Worm (Caenorhabditis elegans) whole organism, L3 larva: ENCODE data around the gene ucr-2.3.

Experiments used
- nfya-1 ChIP-seq: sonication (generic microtip); optimal IDR thresholded peaks from 2 replicates; lab custom pipeline; 2017; ENCODE audit warnings: missing genetic modification characterization, mild to moderate bottlenecking, missing compliant biosample characterization, antibody characterized with exemption, moderate library complexity; ENCODE audit not compliant: insufficient read depth
- nhr-25 ChIP-seq: sonication (generic microtip); optimal IDR thresholded peaks from 2 replicates; lab custom pipeline; 2017; ENCODE audit warnings: missing biosample characterization, missing genetic modification characterization
- skn-1 ChIP-seq: fragments of 150-350 bp; optimal IDR thresholded peaks from 2 replicates; lab custom pipeline; 2014; ENCODE audit warnings: missing biosample characterization, missing genetic modification characterization
- snpc-4 ChIP-seq: fragments of 150-350 bp; optimal IDR thresholded peaks from 2 replicates; lab custom pipeline; 2014; ENCODE audit warnings: missing biosample characterization, missing genetic modification characterization
- ztf-11 ChIP-seq: fragments of 150-350 bp; optimal IDR thresholded peaks from 2 replicates; lab custom pipeline; 2014; ENCODE audit warnings: missing biosample characterization, missing genetic modification characterization

- no peak for TF ChIP-seq snpc-4 (tag; lab: Kevin White, UChicago)
- TF ChIP-seq skn-1 (tag; lab: Kevin White, UChicago), result no peak
- TF ChIP-seq nfya-1 (tag; lab: Kevin White, UChicago), result no peak
- TF ChIP-seq ztf-11, result no peak
- no peak for TF ChIP-seq nhr-25
These were observed 7.3 kb upstream of the ucr-2.3 start, which contains the start of the genes T24C4.3 and clc-20 for ce11 chrIII:872373-872772.
